Fruit fly (Drosophila melanogaster): Measurements from ENCODE around the gene Cep135.

Cep135 gene

dm6 chr3L:15162005-15162404, 45.5 kb downstream of the Cep135 start:
- TF ChIP-seq Myc (optimal IDR thresholded peaks at IDR 0.05) (no peak), ttk (optimal IDR thresholded peaks at IDR 0.05) (no peak), h (optimal IDR thresholded peaks at IDR 0.05) (no peak), insv (optimal IDR thresholded peaks at IDR 0.05) (no peak), psq (optimal IDR thresholded peaks at IDR 0.05) (no peak), Sin3A (optimal IDR thresholded peaks at IDR 0.05) (no peak)

- TF ChIP-seq psq (optimal IDR thresholded peaks at IDR 0.05) = no peak
- no peak for TF ChIP-seq Sin3A (optimal IDR thresholded peaks at IDR 0.05)
- TF ChIP-seq insv (optimal IDR thresholded peaks at IDR 0.05) = no peak
- TF ChIP-seq ttk (optimal IDR thresholded peaks at IDR 0.05) = no peak
- TF ChIP-seq Myc (optimal IDR thresholded peaks at IDR 0.05) = no peak
- no peak for TF ChIP-seq h (optimal IDR thresholded peaks at IDR 0.05)
These were observed 46.5 kb downstream of the Cep135 start for dm6 chr3L:15162988-15163387.

dm6 chr3L:15163414-15163813, 46.9 kb downstream of the Cep135 start, which contains the start of gene CG7011:
Gene CG7011 (minus strand): TSS chr3L:15163628.
- no peak for TF ChIP-seq Sin3A (optimal IDR thresholded peaks at IDR 0.05)
- no peak for TF ChIP-seq Myc (optimal IDR thresholded peaks at IDR 0.05)
- TF ChIP-seq insv (optimal IDR thresholded peaks at IDR 0.05) = no peak
- TF ChIP-seq psq (optimal IDR thresholded peaks at IDR 0.05) = no peak
- TF ChIP-seq h (optimal IDR thresholded peaks at IDR 0.05) = no peak
- no peak for TF ChIP-seq ttk (optimal IDR thresholded peaks at IDR 0.05)

- no peak for TF ChIP-seq ttk (optimal IDR thresholded peaks at IDR 0.05)
- TF ChIP-seq Myc (optimal IDR thresholded peaks at IDR 0.05) = no peak
- TF ChIP-seq h (optimal IDR thresholded peaks at IDR 0.05) = no peak
- TF ChIP-seq psq (optimal IDR thresholded peaks at IDR 0.05) = no peak
- no peak for TF ChIP-seq Sin3A (optimal IDR thresholded peaks at IDR 0.05)
- no peak for TF ChIP-seq insv (optimal IDR thresholded peaks at IDR 0.05)
These were observed 52.5 kb downstream of the Cep135 start for dm6 chr3L:15169010-15169409.

dm6 chr3L:15169795-15170194, 53.3 kb downstream of the Cep135 start:
- TF ChIP-seq h (optimal IDR thresholded peaks at IDR 0.05) = no peak
- TF ChIP-seq ttk (optimal IDR thresholded peaks at IDR 0.05) = no peak

dm6 chr3L:15171769-15172403, 55.3 kb downstream of the Cep135 start:
- TF ChIP-seq h (optimal IDR thresholded peaks at IDR 0.05) (no peak), insv (optimal IDR thresholded peaks at IDR 0.05) (no peak), psq (optimal IDR thresholded peaks at IDR 0.05) (no peak), ttk (optimal IDR thresholded peaks at IDR 0.05) (no peak), Myc (optimal IDR thresholded peaks at IDR 0.05) (no peak), Sin3A (optimal IDR thresholded peaks at IDR 0.05) (no peak)

- TF ChIP-seq psq (optimal IDR thresholded peaks at IDR 0.05) (no peak), Sin3A (optimal IDR thresholded peaks at IDR 0.05) (no peak), Myc (optimal IDR thresholded peaks at IDR 0.05) (no peak), insv (optimal IDR thresholded peaks at IDR 0.05) (no peak), h (optimal IDR thresholded peaks at IDR 0.05) (no peak), ttk (optimal IDR thresholded peaks at IDR 0.05) (no peak)
These were observed 56.0 kb downstream of the Cep135 start for dm6 chr3L:15172404-15173055.

dm6 chr3L:15174086-15174485, 57.5 kb downstream of the Cep135 start:
- TF ChIP-seq Sin3A (optimal IDR thresholded peaks at IDR 0.05) (no peak), h (optimal IDR thresholded peaks at IDR 0.05) (no peak), ttk (optimal IDR thresholded peaks at IDR 0.05) (no peak), Myc (optimal IDR thresholded peaks at IDR 0.05) (no peak), insv (optimal IDR thresholded peaks at IDR 0.05) (no peak), psq (optimal IDR thresholded peaks at IDR 0.05) (no peak)

dm6 chr3L:15174823-15175222, 58.3 kb downstream of the Cep135 start:
- no peak for TF ChIP-seq Sin3A (optimal IDR thresholded peaks at IDR 0.05)
- no peak for TF ChIP-seq ttk (optimal IDR thresholded peaks at IDR 0.05)
- no peak for TF ChIP-seq psq (optimal IDR thresholded peaks at IDR 0.05)
- TF ChIP-seq h (optimal IDR thresholded peaks at IDR 0.05) = no peak
- no peak for TF ChIP-seq Myc (optimal IDR thresholded peaks at IDR 0.05)

- TF ChIP-seq h (optimal IDR thresholded peaks at IDR 0.05) = no peak
- no peak for TF ChIP-seq psq (optimal IDR thresholded peaks at IDR 0.05)
- no peak for TF ChIP-seq insv (optimal IDR thresholded peaks at IDR 0.05)
- TF ChIP-seq ttk (optimal IDR thresholded peaks at IDR 0.05) = no peak
- no peak for TF ChIP-seq Sin3A (optimal IDR thresholded peaks at IDR 0.05)
- TF ChIP-seq Myc (optimal IDR thresholded peaks at IDR 0.05) = no peak
These were observed 60.2 kb downstream of the Cep135 start for dm6 chr3L:15176641-15177215.
